Fruit fly (Drosophila melanogaster): Measurements from ENCODE around the gene CG34177.

Gene CG34177

dm6 chr2L:4463323-4463722, 29.6 kb downstream of the CG34177 start, which contains the start of the genes CG15443 and Paris:
Gene CG15443, minus strand, starts transcription at chr2L:4463447.
Gene Paris, plus strand, starts transcription at chr2L:4463611.
- peak; percentile 34 for TF ChIP-seq Crg-1 (GFP tag; optimal IDR thresholded peaks at IDR 0.05)
- TF ChIP-seq CG33017 (tag; optimal IDR thresholded peaks at IDR 0.05), result no peak

DNA sequence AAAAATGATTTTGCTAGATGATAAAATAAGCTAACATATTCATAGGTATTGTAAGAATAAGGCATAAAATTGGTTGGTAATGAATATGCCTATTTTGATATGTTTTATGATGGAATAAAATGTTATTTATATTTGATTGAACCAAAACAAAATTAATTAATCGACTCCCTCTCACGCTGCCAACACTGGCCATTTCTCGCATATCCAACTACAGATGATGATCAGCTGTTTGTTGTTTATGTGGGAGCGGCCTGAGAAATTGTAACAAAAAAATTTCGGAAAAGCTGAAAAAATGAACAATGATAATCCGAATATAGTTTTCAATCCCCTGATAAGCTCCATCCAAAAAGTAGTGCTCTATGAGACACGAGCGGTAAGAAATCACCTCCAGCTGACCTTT, 31.2 kb downstream of the CG34177 start, which contains the start of gene FIG4:
FIG4 (plus strand) TSS at position 229 of the 400 bp plus-strand sequence.
- TF ChIP-seq bab1 (GFP tag; optimal IDR thresholded peaks at IDR 0.05) (peak; percentile 59), Crg-1 (GFP tag; optimal IDR thresholded peaks at IDR 0.05) (no peak), toe (GFP tag; optimal IDR thresholded peaks at IDR 0.05) (no peak)

DNA sequence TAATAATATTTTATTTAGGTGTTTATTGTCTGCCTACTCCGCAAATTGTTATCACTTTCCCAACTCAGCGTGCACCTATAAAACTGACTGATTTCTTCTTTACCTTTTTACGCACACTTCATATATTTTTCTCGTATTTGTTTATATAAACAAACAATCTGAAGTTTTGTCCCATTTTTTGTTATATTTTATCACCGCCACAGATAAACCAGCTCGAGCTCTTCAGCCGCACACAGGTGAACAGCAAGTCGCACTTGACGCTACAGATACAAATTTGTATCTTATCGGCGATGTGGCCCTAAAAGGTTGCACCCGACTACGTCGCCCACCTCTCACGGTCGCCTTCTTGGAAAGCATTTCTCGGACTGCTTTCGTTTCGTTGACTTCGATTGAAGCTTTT, 41.7 kb downstream of the CG34177 start:
- TF ChIP-seq Hr96 (GFP tag; optimal IDR thresholded peaks at IDR 0.05) (no peak), CG33017 (tag; optimal IDR thresholded peaks at IDR 0.05) (no peak), kay (GFP tag; ENCODE audit: borderline replicate concordance) (no peak), Clk (GFP tag; optimal IDR thresholded peaks at IDR 0.05) (no peak), CG12768 (GFP tag; optimal IDR thresholded peaks at IDR 0.05) (peak; percentile 8), CG14711 (tag; optimal IDR thresholded peaks at IDR 0.05) (no peak), CG11617 (GFP tag; optimal IDR thresholded peaks at IDR 0.05) (peak; percentile 7), CG5204 (GFP tag; optimal IDR thresholded peaks at IDR 0.05) (no peak), CG1620 (GFP tag; optimal IDR thresholded peaks at IDR 0.05) (no peak), cic (GFP tag; optimal IDR thresholded peaks at IDR 0.05) (peak; percentile 21)

- TF ChIP-seq Mnt (GFP tag; optimal IDR thresholded peaks at IDR 0.05), result peak; percentile 1
- no peak for TF ChIP-seq CG12768 (GFP tag; optimal IDR thresholded peaks at IDR 0.05)
These were observed 43.1 kb downstream of the CG34177 start, which contains the start of gene ine for dm6 chr2L:4476672-4477273. Gene ine, minus strand, starts transcription at chr2L:4477022.

DNA sequence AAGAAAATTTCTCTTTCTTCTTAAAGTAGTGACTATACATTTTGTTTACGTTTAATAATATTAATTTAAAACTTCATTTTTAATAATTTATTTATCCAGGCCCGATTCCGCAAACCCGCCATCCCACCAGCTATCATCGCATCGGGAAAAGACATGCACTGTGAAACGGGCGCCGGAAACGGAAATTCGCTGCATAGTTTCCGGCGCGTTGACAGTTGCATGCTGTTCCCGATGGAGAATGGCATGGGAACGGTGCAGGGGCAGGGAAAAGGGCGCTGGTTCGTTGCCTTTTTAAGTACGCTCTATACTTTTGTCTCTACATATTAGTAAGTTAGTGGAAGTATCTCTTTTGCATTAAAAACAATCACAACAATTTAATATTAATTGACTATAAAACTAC, 44.3 kb downstream of the CG34177 start:
- no peak for TF ChIP-seq Clk (GFP tag; optimal IDR thresholded peaks at IDR 0.05)
- TF ChIP-seq Mnt (GFP tag; optimal IDR thresholded peaks at IDR 0.05), result no peak
- no peak for TF ChIP-seq cnc (optimal IDR thresholded peaks at IDR 0.05)
- no peak for TF ChIP-seq CG5204 (GFP tag; optimal IDR thresholded peaks at IDR 0.05)
- TF ChIP-seq tj (GFP tag; optimal IDR thresholded peaks at IDR 0.05), result no peak
- no peak for TF ChIP-seq CG7101 (tag; optimal IDR thresholded peaks at IDR 0.05)
- no peak for TF ChIP-seq toe (GFP tag; optimal IDR thresholded peaks at IDR 0.05)
- TF ChIP-seq pad (GFP tag; optimal IDR thresholded peaks at IDR 0.05), result no peak
- TF ChIP-seq CG7045 (GFP tag; optimal IDR thresholded peaks at IDR 0.05), result no peak
- TF ChIP-seq kay (GFP tag; ENCODE audit: borderline replicate concordance), result no peak
- TF ChIP-seq CG12768 (GFP tag; optimal IDR thresholded peaks at IDR 0.05), result no peak
- TF ChIP-seq cic (GFP tag; optimal IDR thresholded peaks at IDR 0.05), result no peak
- TF ChIP-seq Crg-1 (GFP tag; optimal IDR thresholded peaks at IDR 0.05), result no peak
- no peak for TF ChIP-seq CG33017 (tag; optimal IDR thresholded peaks at IDR 0.05)
- TF ChIP-seq bab1 (GFP tag; optimal IDR thresholded peaks at IDR 0.05), result no peak

Data from whole organism, adult.